1 fruit fly cellular context compared by ENCODE assay signal in genomic region chr3L:8534386-8535306, dm6.
A peak's percentile ranks its signal among the peaks of the same experiment; 100 is the strongest.
TF ChIP-seq lines count a peak whose summit lies in the region.

TSS of gene ergic53 (plus strand) at chr3L:8534977.

TF ChIP-seq in whole organism, embryonic, 481 proteins besides CTCF, POLR2A, EP300 and RAD21 (continued from another document):
- TF ChIP-seq CG6813 (GFP tag; optimal IDR thresholded peaks at IDR 0.05; lab: Kevin White, UChicago) (no peak), CG13123 (GFP tag; optimal IDR thresholded peaks at IDR 0.05; lab: Kevin White, UChicago) (no peak), D (optimal IDR thresholded peaks at IDR 0.05; lab: Kevin White, UChicago) (no peak), D (GFP tag; optimal IDR thresholded peaks at IDR 0.05; lab: Kevin White, UChicago) (no peak), inv (GFP tag; IDR thresholded peaks at IDR 0.05; lab: Robert Waterston, UW; ENCODE audit: partially characterized antibody) (peak; percentile 56), fd96Cb (tag; optimal IDR thresholded peaks at IDR 0.05; lab: Kevin White, UChicago) (no peak), CG8388 (GFP tag; optimal IDR thresholded peaks at IDR 0.05; lab: Kevin White, UChicago) (no peak), tup (GFP tag; optimal IDR thresholded peaks at IDR 0.05; lab: Kevin White, UChicago) (no peak), CG11398 (GFP tag; optimal IDR thresholded peaks at IDR 0.05; lab: Kevin White, UChicago) (no peak), dm (GFP tag; optimal IDR thresholded peaks at IDR 0.05; lab: Kevin White, UChicago) (no peak), HLH3B (GFP tag; IDR thresholded peaks at IDR 0.05; lab: Robert Waterston, UW) (no peak), PHDP (tag; optimal IDR thresholded peaks at IDR 0.05; lab: Kevin White, UChicago) (no peak), mam (GFP tag; optimal IDR thresholded peaks at IDR 0.05; lab: Kevin White, UChicago) (no peak), fd64A (GFP tag; optimal IDR thresholded peaks at IDR 0.05; lab: Kevin White, UChicago) (no peak), CG15269 (tag; optimal IDR thresholded peaks at IDR 0.05; lab: Kevin White, UChicago) (no peak), ssp (GFP tag; IDR thresholded peaks at IDR 0.05; lab: Robert Waterston, UW) (no peak), CG11093 (GFP tag; IDR thresholded peaks at IDR 0.05; lab: Robert Waterston, UW) (no peak), HLH4C (GFP tag; IDR thresholded peaks at IDR 0.05; lab: Robert Waterston, UW; ENCODE audit: partially characterized antibody) (peak; percentile 89), dan (GFP tag; IDR thresholded peaks at IDR 0.05; lab: Robert Waterston, UW) (no peak), ewg (GFP tag; optimal IDR thresholded peaks at IDR 0.05; lab: Kevin White, UChicago) (no peak), CG17802 (tag; optimal IDR thresholded peaks at IDR 0.05; lab: Kevin White, UChicago) (no peak), CG15514 (GFP tag; optimal IDR thresholded peaks at IDR 0.05; lab: Kevin White, UChicago) (peak; percentile 28), MESR4 (GFP tag; optimal IDR thresholded peaks at IDR 0.05; lab: Kevin White, UChicago) (peak; percentile 96), CG10462 (GFP tag; optimal IDR thresholded peaks at IDR 0.05; lab: Kevin White, UChicago) (no peak), CG14965 (GFP tag; optimal IDR thresholded peaks at IDR 0.05; lab: Kevin White, UChicago; ENCODE audit: borderline replicate concordance) (no peak), emc (GFP tag; optimal IDR thresholded peaks at IDR 0.05; lab: Kevin White, UChicago) (no peak), crol (GFP tag; IDR thresholded peaks at IDR 0.05; lab: Robert Waterston, UW) (peak; percentile 91), Dip2 (GFP tag; IDR thresholded peaks at IDR 0.05; lab: Robert Waterston, UW) (no peak), Gug (GFP tag; IDR thresholded peaks at IDR 0.05; lab: Robert Waterston, UW) (no peak), CG6765 (GFP tag; optimal IDR thresholded peaks at IDR 0.05; lab: Kevin White, UChicago) (no peak), BtbVII (GFP tag; optimal IDR thresholded peaks at IDR 0.05; lab: Kevin White, UChicago) (no peak), MTF-1 (GFP tag; optimal IDR thresholded peaks at IDR 0.05; lab: Kevin White, UChicago; ENCODE audit: borderline replicate concordance) (no peak), CG2199 (GFP tag; IDR thresholded peaks at IDR 0.05; lab: Robert Waterston, UW) (no peak), CG4282 (GFP tag; optimal IDR thresholded peaks at IDR 0.05; lab: Kevin White, UChicago) (no peak), phol (tag; optimal IDR thresholded peaks at IDR 0.05; lab: Kevin White, UChicago) (peak; percentile 51), Dbx (GFP tag; IDR thresholded peaks at IDR 0.05; lab: Robert Waterston, UW) (0 out of 3 replicates have a peak, but pooled peaks have one; percentile 13), CG14014 (GFP tag; IDR thresholded peaks at IDR 0.05; lab: Robert Waterston, UW) (no peak), knrl (GFP tag; IDR thresholded peaks at IDR 0.05; lab: Robert Waterston, UW; ENCODE audit: partially characterized antibody) (peak; percentile 66; the same call in 2 of the 3 replicates), CG13424 (tag; optimal IDR thresholded peaks at IDR 0.05; lab: Kevin White, UChicago) (no peak), CG1529 (GFP tag; optimal IDR thresholded peaks at IDR 0.05; lab: Kevin White, UChicago) (no peak), CG30020 (tag; optimal IDR thresholded peaks at IDR 0.05; lab: Kevin White, UChicago) (peak; percentile 18), Rx (GFP tag; IDR thresholded peaks at IDR 0.05; lab: Robert Waterston, UW) (no peak), Gsc (GFP tag; IDR thresholded peaks at IDR 0.05; lab: Robert Waterston, UW) (no peak), peb (GFP tag; IDR thresholded peaks at IDR 0.05; lab: Robert Waterston, UW) (no peak), CkIIα-i1 (GFP tag; IDR thresholded peaks at IDR 0.05; lab: Robert Waterston, UW) (no peak), sens-2 (GFP tag; IDR thresholded peaks at IDR 0.05; lab: Robert Waterston, UW) (no peak), Ada2b (GFP tag; IDR thresholded peaks at IDR 0.05; lab: Robert Waterston, UW) (no peak), exex (tag; optimal IDR thresholded peaks at IDR 0.05; lab: Kevin White, UChicago) (peak; percentile 33), CG8924 (tag; optimal IDR thresholded peaks at IDR 0.05; lab: Kevin White, UChicago) (peak; percentile 43), CG18764 (GFP tag; optimal IDR thresholded peaks at IDR 0.05; lab: Kevin White, UChicago) (no peak), Sry-δ (GFP tag; optimal IDR thresholded peaks at IDR 0.05; lab: Kevin White, UChicago) (peak; percentile 79), chn (GFP tag; optimal IDR thresholded peaks at IDR 0.05; lab: Kevin White, UChicago) (peak; percentile 13), CG12659 (GFP tag; optimal IDR thresholded peaks at IDR 0.05; lab: Kevin White, UChicago) (peak; percentile 44), Atf-2 (GFP tag; optimal IDR thresholded peaks at IDR 0.05; lab: Kevin White, UChicago) (no peak), Adf1 (GFP tag; IDR thresholded peaks at IDR 0.05; lab: Robert Waterston, UW) (peak; percentile 41), al (GFP tag; IDR thresholded peaks at IDR 0.05; lab: Robert Waterston, UW) (no peak), CG2120 (GFP tag; optimal IDR thresholded peaks at IDR 0.05; lab: Kevin White, UChicago) (no peak), Dref (GFP tag; IDR thresholded peaks at IDR 0.05; lab: Robert Waterston, UW) (peak; percentile 82), pnt (GFP tag; optimal IDR thresholded peaks at IDR 0.05; lab: Kevin White, UChicago) (no peak), sob (GFP tag; IDR thresholded peaks at IDR 0.05; lab: Robert Waterston, UW) (no peak), CG12071 (GFP tag; optimal IDR thresholded peaks at IDR 0.05; lab: Kevin White, UChicago) (no peak), her (GFP tag; optimal IDR thresholded peaks at IDR 0.05; lab: Kevin White, UChicago) (peak; percentile 3), tio (GFP tag; optimal IDR thresholded peaks at IDR 0.05; lab: Kevin White, UChicago) (no peak), psq (GFP tag; optimal IDR thresholded peaks at IDR 0.05; lab: Kevin White, UChicago) (no peak), CG4328 (GFP tag; optimal IDR thresholded peaks at IDR 0.05; lab: Kevin White, UChicago) (no peak), HLH54F (GFP tag; optimal IDR thresholded peaks at IDR 0.05; lab: Kevin White, UChicago) (no peak), Optix (GFP tag; IDR thresholded peaks at IDR 0.05; lab: Robert Waterston, UW) (no peak), CG2712 (tag; optimal IDR thresholded peaks at IDR 0.05; lab: Kevin White, UChicago) (peak; percentile 44), amos (GFP tag; IDR thresholded peaks at IDR 0.05; lab: Robert Waterston, UW; ENCODE audit: partially characterized antibody) (peak; percentile 64; the same call in 1 of the 2 replicates), ken (GFP tag; IDR thresholded peaks at IDR 0.05; lab: Robert Waterston, UW) (no peak), CG43689 (GFP tag; IDR thresholded peaks at IDR 0.05; lab: Robert Waterston, UW) (no peak), bsh (GFP tag; optimal IDR thresholded peaks at IDR 0.05; lab: Kevin White, UChicago) (no peak), Oli (tag; optimal IDR thresholded peaks at IDR 0.05; lab: Kevin White, UChicago) (no peak), run (tag; optimal IDR thresholded peaks at IDR 0.05; lab: Kevin White, UChicago) (no peak), row (GFP tag; IDR thresholded peaks at IDR 0.05; lab: Robert Waterston, UW) (0 out of 3 replicates have a peak, but pooled peaks have one; percentile 25), danr (GFP tag; IDR thresholded peaks at IDR 0.05; lab: Robert Waterston, UW) (no peak), CG11085 (GFP tag; IDR thresholded peaks at IDR 0.05; lab: Robert Waterston, UW) (no peak), fru (optimal IDR thresholded peaks at IDR 0.05; lab: Kevin White, UChicago) (no peak), C15 (GFP tag; IDR thresholded peaks at IDR 0.05; lab: Robert Waterston, UW) (no peak), Ptx1 (GFP tag; IDR thresholded peaks at IDR 0.05; lab: Robert Waterston, UW) (no peak), CG32767 (GFP tag; IDR thresholded peaks at IDR 0.05; lab: Robert Waterston, UW) (no peak), repo (GFP tag; optimal IDR thresholded peaks at IDR 0.05; lab: Kevin White, UChicago) (peak; percentile 10), CoRest (tag; optimal IDR thresholded peaks at IDR 0.05; lab: Kevin White, UChicago) (peak; percentile 26)
TF ChIP-seq in whole organism, embryonic: peak in this region for 94.
